Fruit fly (Drosophila melanogaster): Measurements from ENCODE around the gene CG3345.

Gene CG3345

DNA sequence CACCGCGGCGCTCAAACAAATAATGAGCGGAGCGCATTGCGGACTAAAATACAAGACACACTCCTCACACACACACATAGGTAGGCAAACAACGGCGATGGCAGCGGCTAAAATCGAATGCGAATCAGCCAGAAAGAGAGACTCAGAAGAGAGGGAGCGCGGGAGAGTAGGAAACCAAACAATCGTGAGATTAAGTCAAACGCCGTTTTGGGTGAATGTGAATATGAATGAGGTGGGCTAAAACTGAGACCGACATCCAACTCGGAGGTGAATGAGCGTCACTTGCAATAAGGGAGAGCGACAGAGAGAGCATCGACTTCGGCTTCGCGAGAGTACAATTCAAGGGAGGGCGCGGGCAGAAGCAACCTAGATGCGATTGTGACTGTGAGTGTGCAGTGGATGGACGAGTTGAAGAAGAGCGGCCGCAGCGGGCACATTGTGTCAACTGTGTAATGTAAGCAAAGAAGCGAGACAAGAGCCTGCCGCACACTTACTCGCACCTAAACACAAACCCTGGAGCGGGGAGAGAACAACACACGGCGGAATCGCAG lies 46.9 kb upstream of the CG3345 start (continued):
- TF ChIP-seq CG7839 (tag; optimal IDR thresholded peaks at IDR 0.05) (no peak), CG10274 (GFP tag; optimal IDR thresholded peaks at IDR 0.05) (no peak), Bgb (GFP tag; IDR thresholded peaks at IDR 0.05; ENCODE audit: partially characterized antibody) (peak; percentile 12; the same call in 1 of the 2 replicates), CG15479 (GFP tag; optimal IDR thresholded peaks at IDR 0.05) (peak; percentile 89), cwo (GFP tag; optimal IDR thresholded peaks at IDR 0.05) (peak; percentile 18), CG17359 (tag; optimal IDR thresholded peaks at IDR 0.05) (no peak), Fer1 (GFP tag; optimal IDR thresholded peaks at IDR 0.05) (peak; percentile 48), CG4707 (GFP tag; optimal IDR thresholded peaks at IDR 0.05) (no peak), CG18764 (GFP tag; optimal IDR thresholded peaks at IDR 0.05) (no peak), Trl (optimal IDR thresholded peaks at IDR 0.05) (peak; percentile 96 to 98), Trl (GFP tag; optimal IDR thresholded peaks at IDR 0.05) (peak; percentile 46), her (GFP tag; optimal IDR thresholded peaks at IDR 0.05) (peak; percentile 26), psq (GFP tag; optimal IDR thresholded peaks at IDR 0.05) (peak; percentile 43), org-1 (GFP tag; optimal IDR thresholded peaks at IDR 0.05) (peak; percentile 47), CG10431 (GFP tag; optimal IDR thresholded peaks at IDR 0.05) (no peak), CG33557 (GFP tag; optimal IDR thresholded peaks at IDR 0.05) (peak; percentile 16), pzg (GFP tag; optimal IDR thresholded peaks at IDR 0.05) (no peak), D (optimal IDR thresholded peaks at IDR 0.05) (peak; percentile 34), D (GFP tag; optimal IDR thresholded peaks at IDR 0.05) (no peak), CG3407 (GFP tag; optimal IDR thresholded peaks at IDR 0.05) (no peak), dati (GFP tag; IDR thresholded peaks at IDR 0.05) (no peak), CG18476 (GFP tag; optimal IDR thresholded peaks at IDR 0.05) (no peak), Eip74EF (GFP tag; optimal IDR thresholded peaks at IDR 0.05) (peak in 1 of 2 experiments; percentile 56), chinmo (GFP tag; IDR thresholded peaks at IDR 0.05; ENCODE audit: partially characterized antibody) (peak; percentile 97), sug (tag; optimal IDR thresholded peaks at IDR 0.05) (peak; percentile 22), sob (GFP tag; IDR thresholded peaks at IDR 0.05) (peak; percentile 45; the same call in 1 of the 2 replicates), Scr (GFP tag; IDR thresholded peaks at IDR 0.05; ENCODE audit: partially characterized antibody) (peak; percentile 41), CG1832 (GFP tag; optimal IDR thresholded peaks at IDR 0.05) (peak; percentile 44), CG10321 (GFP tag; IDR thresholded peaks at IDR 0.05) (no peak), peb (GFP tag; IDR thresholded peaks at IDR 0.05) (no peak), ATbp (GFP tag; optimal IDR thresholded peaks at IDR 0.05) (peak; percentile 37), crol (GFP tag; IDR thresholded peaks at IDR 0.05) (peak; percentile 92), Kr (GFP tag; optimal IDR thresholded peaks at IDR 0.05) (peak; percentile 75), ems (GFP tag; optimal IDR thresholded peaks at IDR 0.05) (no peak), CG13894 (tag; optimal IDR thresholded peaks at IDR 0.05) (peak; percentile 12), CG9817 (tag; optimal IDR thresholded peaks at IDR 0.05) (no peak), NC2α (GFP tag; optimal IDR thresholded peaks at IDR 0.05) (peak; percentile 12), gsb-n (tag; optimal IDR thresholded peaks at IDR 0.05) (peak; percentile 20), z (GFP tag; IDR thresholded peaks at IDR 0.05) (peak; percentile 83), Asciz (GFP tag; optimal IDR thresholded peaks at IDR 0.05) (no peak), CG2678 (tag; optimal IDR thresholded peaks at IDR 0.05) (no peak), CG12391 (tag; optimal IDR thresholded peaks at IDR 0.05) (no peak), E2f1 (GFP tag; IDR thresholded peaks at IDR 0.05) (no peak), CG8765 (GFP tag; IDR thresholded peaks at IDR 0.05) (0 out of 2 replicates have a peak, but pooled peaks have one; percentile 11), pros (GFP tag; optimal IDR thresholded peaks at IDR 0.05) (peak; percentile 100), CG10543 (GFP tag; optimal IDR thresholded peaks at IDR 0.05) (peak; percentile 65), gcm2 (GFP tag; optimal IDR thresholded peaks at IDR 0.05) (no peak), hth (optimal IDR thresholded peaks at IDR 0.05) (no peak), h (optimal IDR thresholded peaks at IDR 0.05) (no peak), grn (GFP tag; optimal IDR thresholded peaks at IDR 0.05) (no peak), PHDP (tag; optimal IDR thresholded peaks at IDR 0.05) (no peak)
